Worm (Caenorhabditis elegans): ENCODE data around the gene F35B3.4.

Gene F35B3.4

ce11 chrX:17034773-17035172, 14.0 kb upstream of the F35B3.4 start:
- TF ChIP-seq lsy-2 (tag; optimal IDR thresholded peaks at IDR 0.05) = peak in 1 of 2 experiments; percentile 14
- TF ChIP-seq nhr-77 (tag; optimal IDR thresholded peaks at IDR 0.05) = no peak

ce11 chrX:17034193-17034592, 13.4 kb upstream of the F35B3.4 start:
- TF ChIP-seq nhr-21 (tag; optimal IDR thresholded peaks at IDR 0.05) (no peak), lin-11 (tag; optimal IDR thresholded peaks at IDR 0.05) (no peak), nhr-6 (tag; optimal IDR thresholded peaks at IDR 0.05) (no peak), fos-1 (tag; optimal IDR thresholded peaks at IDR 0.05) (no peak), nhr-10 (tag; optimal IDR thresholded peaks at IDR 0.05) (no peak), peb-1 (tag; optimal IDR thresholded peaks at IDR 0.05) (no peak), sma-9 (GFP tag; optimal IDR thresholded peaks at IDR 0.05) (peak; percentile 21), sma-9 (tag; optimal IDR thresholded peaks at IDR 0.05) (no peak), mbf-1 (tag; optimal IDR thresholded peaks at IDR 0.05) (no peak), nhr-129 (tag; optimal IDR thresholded peaks at IDR 0.05) (no peak), ztf-1 (GFP tag; conservative IDR thresholded peaks at IDR 0.05) (no peak), ama-1 (optimal IDR thresholded peaks at IDR 0.05) (no peak), nhr-23 (tag; optimal IDR thresholded peaks at IDR 0.05) (no peak), sem-4 (tag; optimal IDR thresholded peaks at IDR 0.05) (peak; percentile 54), zag-1 (tag; optimal IDR thresholded peaks at IDR 0.05) (no peak)

- TF ChIP-seq nhr-12 (tag; optimal IDR thresholded peaks at IDR 0.05) = no peak
- no peak for TF ChIP-seq unc-39 (tag; optimal IDR thresholded peaks at IDR 0.05)
- peak; percentile 67 for TF ChIP-seq crh-2 (tag; optimal IDR thresholded peaks at IDR 0.05)
- no peak for TF ChIP-seq dmd-4 (tag; optimal IDR thresholded peaks at IDR 0.05)
- TF ChIP-seq nhr-129 (tag; optimal IDR thresholded peaks at IDR 0.05) = peak; percentile 85
- peak; percentile 72 for TF ChIP-seq lin-13 (GFP tag; optimal IDR thresholded peaks at IDR 0.05)
- TF ChIP-seq fos-1 (tag; optimal IDR thresholded peaks at IDR 0.05) = peak; percentile 73
- TF ChIP-seq ceh-16 (tag; optimal IDR thresholded peaks at IDR 0.05) = peak; percentile 65
- TF ChIP-seq sma-9 (GFP tag; optimal IDR thresholded peaks at IDR 0.05) = peak; percentile 66
- TF ChIP-seq sma-9 (tag; optimal IDR thresholded peaks at IDR 0.05) = no peak
- TF ChIP-seq ztf-4 (tag; optimal IDR thresholded peaks at IDR 0.05) = peak; percentile 9
- TF ChIP-seq sem-4 (tag; optimal IDR thresholded peaks at IDR 0.05) = no peak
- no peak for TF ChIP-seq ceh-82 (tag; optimal IDR thresholded peaks at IDR 0.05)
- no peak for TF ChIP-seq R02D3.7 (tag; optimal IDR thresholded peaks at IDR 0.05)
- TF ChIP-seq snpc-4 (tag; optimal IDR thresholded peaks at IDR 0.05) = no peak
- TF ChIP-seq peb-1 (tag; optimal IDR thresholded peaks at IDR 0.05) = no peak
- TF ChIP-seq nhr-10 (tag; optimal IDR thresholded peaks at IDR 0.05) = no peak
- no peak for TF ChIP-seq nhr-11 (tag; optimal IDR thresholded peaks at IDR 0.05)
- TF ChIP-seq lin-39 (tag; optimal IDR thresholded peaks at IDR 0.05) = no peak
- peak in 1 of 2 experiments; percentile 1 for TF ChIP-seq mdl-1 (tag; optimal IDR thresholded peaks at IDR 0.05)
- no peak for TF ChIP-seq alr-1 (tag; optimal IDR thresholded peaks at IDR 0.05)
- peak; percentile 82 for TF ChIP-seq Y55F3AM.14 (GFP tag; optimal IDR thresholded peaks at IDR 0.05)
- TF ChIP-seq blmp-1 (tag; optimal IDR thresholded peaks at IDR 0.05; ENCODE audit: insufficient read depth) = peak; percentile 85
- peak; percentile 34 for TF ChIP-seq mab-5 (tag; optimal IDR thresholded peaks at IDR 0.05)
- TF ChIP-seq nhr-25 (tag; optimal IDR thresholded peaks at IDR 0.05) = peak; percentile 47
- TF ChIP-seq ztf-1 (GFP tag; conservative IDR thresholded peaks at IDR 0.05) = no peak
- TF ChIP-seq C34F6.9 (tag; optimal IDR thresholded peaks at IDR 0.05) = peak; percentile 50
- TF ChIP-seq elt-3 (tag; optimal IDR thresholded peaks at IDR 0.05) = no peak
- TF ChIP-seq nhr-21 (tag; optimal IDR thresholded peaks at IDR 0.05) = peak; percentile 48
- no peak for TF ChIP-seq nhr-77 (tag; optimal IDR thresholded peaks at IDR 0.05)
- TF ChIP-seq lsy-2 (tag; optimal IDR thresholded peaks at IDR 0.05) = peak; percentile 20 to 46
- peak; percentile 49 for TF ChIP-seq zag-1 (tag; optimal IDR thresholded peaks at IDR 0.05)
- TF ChIP-seq nhr-237 (tag; optimal IDR thresholded peaks at IDR 0.05) = no peak
- no peak for TF ChIP-seq aly-2 (tag; optimal IDR thresholded peaks at IDR 0.05)
- no peak for TF ChIP-seq sma-3 (GFP tag; optimal IDR thresholded peaks at IDR 0.05)
- TF ChIP-seq unc-55 (GFP tag; optimal IDR thresholded peaks at IDR 0.05) = peak; percentile 76
- no peak for TF ChIP-seq mbf-1 (tag; optimal IDR thresholded peaks at IDR 0.05)
- no peak for TF ChIP-seq ama-1 (optimal IDR thresholded peaks at IDR 0.05)
- TF ChIP-seq unc-62 (GFP tag; optimal IDR thresholded peaks at IDR 0.05) = no peak
- peak; percentile 86 for TF ChIP-seq F13H6.1 (tag; optimal IDR thresholded peaks at IDR 0.05)
- no peak for TF ChIP-seq skn-1 (tag; optimal IDR thresholded peaks at IDR 0.05)
- TF ChIP-seq ZK546.5 (tag; optimal IDR thresholded peaks at IDR 0.05) = no peak
- peak; percentile 39 for TF ChIP-seq egl-27 (tag; optimal IDR thresholded peaks at IDR 0.05)
- TF ChIP-seq lin-11 (tag; optimal IDR thresholded peaks at IDR 0.05) = peak; percentile 53
- TF ChIP-seq gmeb-1 (tag; optimal IDR thresholded peaks at IDR 0.05) = peak; percentile 7
- TF ChIP-seq nhr-23 (tag; optimal IDR thresholded peaks at IDR 0.05) = no peak
- TF ChIP-seq nhr-6 (tag; optimal IDR thresholded peaks at IDR 0.05) = no peak
These were observed 9.6 kb upstream of the F35B3.4 start, which contains the start of gene ptrn-1 for ce11 chrX:17030169-17030914. TSS of gene ptrn-1 (minus strand) at chrX:17030219.
